Fruit fly (Drosophila melanogaster) whole organism, embryonic: ENCODE measurements around the gene CG15717.

Source experiments
- Adf1 ChIP-seq: fragments of 200-800 bp; sonication (Bioruptor generic); IDR thresholded peaks from 2 replicates; pipeline ENCODE4 v1.3.6; 2022; ENCODE audit warnings: missing biosample characterization, missing genetic modification characterization
- Asciz ChIP-seq: fragments of 200-800 bp; sonication (Bioruptor generic); optimal IDR thresholded peaks from 2 replicates; lab custom pipeline; 2017; ENCODE audit warnings: missing biosample characterization, mild to moderate bottlenecking, missing genetic modification characterization, missing genetic modification reagents
- Atf6 ChIP-seq: fragments of 200-800 bp; sonication (Bioruptor generic); IDR thresholded peaks from 2 replicates; pipeline ENCODE4 v1.3.6; 2022; ENCODE audit warnings: missing biosample characterization, missing genetic modification characterization
- B-H2 ChIP-seq: fragments of 200-800 bp; sonication (Bioruptor generic); optimal IDR thresholded peaks from 2 replicates; lab custom pipeline; 2018; ENCODE audit warnings: missing biosample characterization, mild to moderate bottlenecking, missing genetic modification characterization
- CG10431 ChIP-seq: fragments of 200-800 bp; sonication (Bioruptor generic); optimal IDR thresholded peaks from 3 replicates; lab custom pipeline; 2018; ENCODE audit warnings: missing biosample characterization, mild to moderate bottlenecking, missing genetic modification characterization
- CG11695 ChIP-seq: fragments of 200-800 bp; sonication (Bioruptor generic); IDR thresholded peaks from 3 replicates; pipeline ENCODE4 v1.3.6; 2022; ENCODE audit warnings: missing biosample characterization, missing genetic modification characterization
- CG12299 ChIP-seq: fragments of 200-800 bp; sonication (Bioruptor generic); optimal IDR thresholded peaks from 2 replicates; lab custom pipeline; 2018; ENCODE audit warnings: missing biosample characterization, mild to moderate bottlenecking, missing genetic modification characterization
- CG15073 ChIP-seq: fragments of 200-800 bp; sonication (Bioruptor generic); optimal IDR thresholded peaks from 2 replicates; lab custom pipeline; 2016; ENCODE audit warnings: missing biosample characterization, missing genetic modification characterization
- CG17361 ChIP-seq: fragments of 200-800 bp; sonication (Bioruptor generic); IDR thresholded peaks from 3 replicates; pipeline ENCODE4 v1.3.6; 2022; ENCODE audit warnings: missing biosample characterization, missing genetic modification characterization
- CG17802 ChIP-seq: fragments of 200-800 bp; sonication (Bioruptor generic); optimal IDR thresholded peaks from 2 replicates; lab custom pipeline; 2018; ENCODE audit warnings: missing biosample characterization, mild to moderate bottlenecking, missing genetic modification characterization, moderate library complexity
- CG18011 ChIP-seq: fragments of 200-800 bp; sonication (Bioruptor generic); optimal IDR thresholded peaks from 2 replicates; lab custom pipeline; 2017; ENCODE audit warnings: missing biosample characterization, missing genetic modification characterization, mild to moderate bottlenecking, moderate library complexity, missing genotype
- CG1832 ChIP-seq: fragments of 200-800 bp; sonication (Bioruptor generic); optimal IDR thresholded peaks from 2 replicates; lab custom pipeline; 2017; ENCODE audit warnings: missing biosample characterization, mild to moderate bottlenecking, missing genetic modification characterization, inconsistent platforms
- CG31441 ChIP-seq: fragments of 200-800 bp; sonication (Bioruptor generic); IDR thresholded peaks from 2 replicates; pipeline ENCODE4 v1.3.6; 2022; ENCODE audit warnings: missing biosample characterization, missing genetic modification characterization
- CG3726 ChIP-seq: fragments of 200-800 bp; sonication (Bioruptor generic); IDR thresholded peaks from 3 replicates; pipeline ENCODE4, ENCODE4 v1.3.6; 2022; ENCODE audit warnings: missing biosample characterization, missing genetic modification characterization
- CG3995 ChIP-seq: fragments of 200-800 bp; sonication (Bioruptor generic); optimal IDR thresholded peaks from 3 replicates; lab custom pipeline; 2016; ENCODE audit warnings: missing biosample characterization, missing genetic modification characterization
- CG4707 ChIP-seq: fragments of 200-800 bp; sonication (Bioruptor generic); optimal IDR thresholded peaks from 2 replicates; lab custom pipeline; 2018; ENCODE audit warnings: missing biosample characterization, mild to moderate bottlenecking, missing genetic modification characterization, moderate library complexity
- CG6254 ChIP-seq: fragments of 200-800 bp; sonication (Bioruptor generic); optimal IDR thresholded peaks from 3 replicates; lab custom pipeline; 2017; ENCODE audit warnings: mild to moderate bottlenecking, missing biosample characterization, missing genetic modification reagents, missing genetic modification characterization
- CG6272 ChIP-seq: fragments of 200-800 bp; sonication (Bioruptor generic); IDR thresholded peaks from 2 replicates; pipeline ENCODE4 v1.3.6; 2022; ENCODE audit warnings: missing biosample characterization, missing genetic modification characterization
- CG6765 ChIP-seq: fragments of 200-800 bp; sonication (Bioruptor generic); optimal IDR thresholded peaks from 3 replicates; lab custom pipeline; 2017; ENCODE audit warnings: missing biosample characterization, mild to moderate bottlenecking, missing genetic modification characterization
- Chrac-16 ChIP-seq: fragments of 200-800 bp; sonication (Bioruptor generic); optimal IDR thresholded peaks from 3 replicates; lab custom pipeline; 2016; ENCODE audit warnings: missing biosample characterization, missing genetic modification characterization
- Dip2 ChIP-seq: fragments of 200-800 bp; sonication (Bioruptor generic); IDR thresholded peaks from 2 replicates; pipeline ENCODE4 v1.3.6; 2022; ENCODE audit warnings: missing biosample characterization, missing genetic modification characterization
- Mrtf ChIP-seq: fragments of 200-800 bp; sonication (Bioruptor generic); IDR thresholded peaks from 3 replicates; pipeline ENCODE4 v1.3.6; 2022; ENCODE audit warnings: missing biosample characterization, missing genetic modification characterization
- Sry-δ ChIP-seq: fragments of 200-800 bp; sonication (Bioruptor generic); optimal IDR thresholded peaks from 2 replicates; lab custom pipeline; 2016; ENCODE audit warnings: missing biosample characterization, missing genetic modification characterization
- ase ChIP-seq: fragments of 200-800 bp; sonication (Bioruptor generic); IDR thresholded peaks from 3 replicates; pipeline ENCODE4 v1.3.6; 2022; ENCODE audit warnings: missing biosample characterization, missing genetic modification characterization
- bowl ChIP-seq: fragments of 200-800 bp; sonication (Bioruptor generic); IDR thresholded peaks from 2 replicates; pipeline ENCODE4 v1.3.6; 2022; ENCODE audit warnings: missing biosample characterization, missing genetic modification characterization
- caup ChIP-seq: fragments of 200-800 bp; sonication (Bioruptor generic); optimal IDR thresholded peaks from 3 replicates; lab custom pipeline; 2017; ENCODE audit warnings: missing biosample characterization, mild to moderate bottlenecking, missing genetic modification characterization, moderate library complexity; ENCODE audit not compliant: severe bottlenecking
- corto ChIP-seq: fragments of 200-800 bp; sonication (Bioruptor generic); optimal IDR thresholded peaks from 2 replicates; lab custom pipeline; 2016; ENCODE audit warnings: missing biosample characterization, mild to moderate bottlenecking, missing genetic modification characterization, moderate library complexity
- crp ChIP-seq, 2 experiments: fragments of 200-800 bp; sonication (Bioruptor generic); optimal IDR thresholded peaks; 2 replicates in 1 of 2; 3 replicates in 1 of 2; lab custom pipeline; 2017; ENCODE audit warnings: missing biosample characterization in 2 of 2, missing genetic modification characterization in 2 of 2, mild to moderate bottlenecking in 1 of 2, moderate library complexity in 1 of 2
- danr ChIP-seq: fragments of 200-800 bp; sonication (Bioruptor generic); IDR thresholded peaks from 2 replicates; pipeline ENCODE4 v1.3.6; 2022; ENCODE audit warnings: missing biosample characterization, missing genetic modification characterization
- fd102C ChIP-seq: fragments of 200-800 bp; sonication (Bioruptor generic); optimal IDR thresholded peaks from 2 replicates; lab custom pipeline; 2018; ENCODE audit warnings: missing biosample characterization, mild to moderate bottlenecking, missing genetic modification characterization, moderate library complexity
- fru ChIP-seq: fragments of >200 bp; optimal IDR thresholded peaks from 2 replicates; lab custom pipeline; 2017
- gcm2 ChIP-seq: fragments of 200-800 bp; sonication (Bioruptor generic); optimal IDR thresholded peaks from 2 replicates; lab custom pipeline; 2016; ENCODE audit warnings: missing biosample characterization, missing genetic modification characterization
- gro ChIP-seq: fragments of 200-800 bp; sonication (Bioruptor generic); optimal IDR thresholded peaks from 2 replicates; lab custom pipeline; 2016; ENCODE audit warnings: missing biosample characterization, missing genetic modification characterization
- hkb ChIP-seq, 2 experiments: fragments of 200-800 bp in 1 of 2; fragments of >200 bp in 1 of 2; sonication (Bioruptor generic) in 1 of 2; IDR thresholded peaks in 1 of 2; optimal IDR thresholded peaks in 1 of 2; 2 replicates each; pipeline versions ENCODE4 v1.3.6 to Lab custom; 2017 to 2022; ENCODE audit warnings: missing biosample characterization in 1 of 2, missing genetic modification characterization in 1 of 2
- insv ChIP-seq, 2 experiments: fragments of 200-800 bp; sonication (Bioruptor generic); optimal IDR thresholded peaks; 3 replicates each; lab custom pipeline; 2016 to 2018; ENCODE audit warnings: missing biosample characterization in 2 of 2, missing genetic modification characterization in 2 of 2
- lmd ChIP-seq: fragments of 200-800 bp; sonication (Bioruptor generic); IDR thresholded peaks from 2 replicates; pipeline ENCODE4 v1.3.6; 2022; ENCODE audit warnings: missing biosample characterization, missing genetic modification characterization
- nau ChIP-seq: fragments of 200-800 bp; sonication (Bioruptor generic); optimal IDR thresholded peaks from 3 replicates; lab custom pipeline; 2017; ENCODE audit warnings: missing biosample characterization, mild to moderate bottlenecking, missing genetic modification characterization, missing genetic modification reagents
- nerfin-1 ChIP-seq: fragments of 200-800 bp; sonication (Bioruptor generic); optimal IDR thresholded peaks from 3 replicates; lab custom pipeline; 2019; ENCODE audit warnings: missing biosample characterization, mild to moderate bottlenecking, missing genetic modification characterization, moderate library complexity
- p53 ChIP-seq: fragments of 200-800 bp; sonication (Bioruptor generic); optimal IDR thresholded peaks from 2 replicates; lab custom pipeline; 2016; ENCODE audit warnings: missing biosample characterization, missing genetic modification characterization
- prd ChIP-seq, 3 experiments: fragments of >200 bp in 2 of 3; fragments of 200-800 bp in 1 of 3; sonication (Bioruptor generic) in 1 of 3; optimal IDR thresholded peaks in 2 of 3; IDR thresholded peaks in 1 of 3; 2 replicates in 2 of 3; 3 replicates in 1 of 3; pipeline versions ENCODE4 v1.3.6 to Lab custom; 2017 to 2022; ENCODE audit warnings: missing biosample characterization in 1 of 3, missing genetic modification characterization in 1 of 3
- psq ChIP-seq: fragments of 200-800 bp; sonication (Bioruptor generic); optimal IDR thresholded peaks from 2 replicates; lab custom pipeline; 2017; ENCODE audit warnings: missing biosample characterization, missing genetic modification characterization
- pum ChIP-seq: fragments of 200-800 bp; sonication (Bioruptor generic); optimal IDR thresholded peaks from 2 replicates; lab custom pipeline; 2016; ENCODE audit warnings: missing biosample characterization, missing genetic modification characterization
- rib ChIP-seq: fragments of 200-800 bp; sonication (Bioruptor generic); IDR thresholded peaks from 2 replicates; pipeline ENCODE4 v1.3.6; 2022; ENCODE audit warnings: missing biosample characterization, missing genetic modification characterization
- sd ChIP-seq: fragments of 200-800 bp; sonication (Bioruptor generic); optimal IDR thresholded peaks from 3 replicates; lab custom pipeline; 2018; ENCODE audit warnings: missing biosample characterization, mild to moderate bottlenecking, missing genetic modification characterization, moderate library complexity
- tll ChIP-seq, 2 experiments: fragments of 200-800 bp in 1 of 2; fragments of >200 bp in 1 of 2; sonication (Bioruptor generic) in 1 of 2; optimal IDR thresholded peaks; 2 replicates each; lab custom pipeline; 2017 to 2019; ENCODE audit warnings: missing biosample characterization in 2 of 2, missing genetic modification characterization in 2 of 2, mild to moderate bottlenecking in 1 of 2, moderate library complexity in 1 of 2
- toy ChIP-seq: fragments of 200-800 bp; sonication (Bioruptor generic); IDR thresholded peaks from 2 replicates; pipeline ENCODE4 v1.3.6; 2022; ENCODE audit warnings: missing biosample characterization, missing genetic modification characterization
- ttk ChIP-seq: fragments of 200-800 bp; sonication (Bioruptor generic); IDR thresholded peaks from 2 replicates; pipeline ENCODE4 v2.1.2; 2022; ENCODE audit warnings: missing biosample characterization, missing genetic modification characterization
- wor ChIP-seq: fragments of 200-800 bp; sonication (Bioruptor generic); IDR thresholded peaks from 2 replicates; pipeline ENCODE4 v1.3.6; 2022; ENCODE audit warnings: missing biosample characterization, missing genetic modification characterization
- z ChIP-seq: fragments of 200-800 bp; sonication (Bioruptor generic); IDR thresholded peaks from 3 replicates; pipeline ENCODE4 v1.3.6; 2022; ENCODE audit warnings: missing biosample characterization, missing genetic modification characterization
- zen ChIP-seq: fragments of 200-800 bp; sonication (Bioruptor generic); optimal IDR thresholded peaks from 3 replicates; lab custom pipeline; 2018; ENCODE audit warnings: missing biosample characterization, mild to moderate bottlenecking, missing genetic modification characterization, moderate library complexity

Gene CG15717

DNA sequence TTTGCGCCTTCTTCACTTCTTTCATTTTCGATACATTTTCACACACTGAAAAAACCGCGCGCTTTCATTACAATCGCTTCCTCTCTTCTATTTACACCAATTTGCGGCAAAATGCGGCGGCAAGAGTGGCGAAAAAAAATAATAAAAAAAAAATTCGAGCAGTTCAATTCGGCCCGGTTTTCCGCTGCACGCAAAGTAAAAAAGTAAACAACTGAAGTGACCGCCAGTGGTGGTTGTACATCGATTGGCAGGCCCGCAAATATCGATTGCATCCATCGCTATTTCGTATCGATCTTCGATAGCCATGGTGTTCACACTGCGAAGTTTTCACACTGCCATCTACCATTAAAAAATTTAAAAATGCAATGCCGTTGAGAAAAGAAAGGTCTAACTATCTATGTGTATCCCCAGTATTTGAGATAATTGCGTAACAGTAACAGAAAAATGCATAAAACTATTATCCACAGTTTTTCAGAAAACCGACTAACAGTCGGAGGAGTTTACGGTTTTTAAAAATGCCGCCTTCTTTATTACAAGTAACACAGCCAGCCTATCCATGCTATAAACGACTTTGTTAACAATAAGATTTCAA, 16.4 kb upstream of the CG15717 start, which contains the start of gene Chpf (continued):
- no peak for TF ChIP-seq CG15073
- TF ChIP-seq psq = no peak
- no peak for TF ChIP-seq danr (GFP tag; lab: Robert Waterston, UW)
- TF ChIP-seq gcm2 (GFP tag; lab: Kevin White, UChicago) = no peak
- no peak for TF ChIP-seq hkb (optimal IDR thresholded peaks at IDR 0.05; lab: Kevin White, UChicago)
- TF ChIP-seq hkb (GFP tag; IDR thresholded peaks at IDR 0.05; lab: Robert Waterston, UW) = no peak
- peak; percentile 36 for TF ChIP-seq CG17802 (tag; lab: Kevin White, UChicago)
- TF ChIP-seq wor (GFP tag; lab: Robert Waterston, UW) = no peak
- TF ChIP-seq fd102C (GFP tag; lab: Kevin White, UChicago) = no peak
- TF ChIP-seq Dip2 (GFP tag; lab: Robert Waterston, UW) = no peak
- TF ChIP-seq z (GFP tag; lab: Robert Waterston, UW) = no peak
- TF ChIP-seq CG12299 = no peak
- TF ChIP-seq CG18011 = no peak
- TF ChIP-seq caup (GFP tag; lab: Kevin White, UChicago) = no peak
- no peak for TF ChIP-seq pum (GFP tag; lab: Kevin White, UChicago)
- TF ChIP-seq CG4707 (GFP tag; lab: Kevin White, UChicago) = no peak
- TF ChIP-seq CG6254 (GFP tag; lab: Kevin White, UChicago) = no peak
- TF ChIP-seq bowl (GFP tag; lab: Robert Waterston, UW) = no peak
- TF ChIP-seq Atf6 (GFP tag; lab: Robert Waterston, UW) = no peak
- TF ChIP-seq CG17361 = peak; percentile 41; the same call in 1 of the 3 replicates
- no peak for TF ChIP-seq tll (GFP tag; optimal IDR thresholded peaks at IDR 0.05; lab: Kevin White, UChicago)
- no peak for TF ChIP-seq prd (optimal IDR thresholded peaks at IDR 0.05; lab: Kevin White, UChicago)
- peak; percentile 38; the same call in 1 of the 3 replicates for TF ChIP-seq prd (GFP tag; IDR thresholded peaks at IDR 0.05; lab: Robert Waterston, UW)
- TF ChIP-seq nerfin-1 (tag; lab: Kevin White, UChicago) = no peak
- TF ChIP-seq ase (GFP tag; lab: Robert Waterston, UW) = peak; percentile 17; the same call in 1 of the 3 replicates
- TF ChIP-seq lmd (GFP tag; lab: Robert Waterston, UW) = no peak
- no peak for TF ChIP-seq CG3995
- TF ChIP-seq B-H2 = no peak
- no peak for TF ChIP-seq sd
- no peak for TF ChIP-seq Adf1
- TF ChIP-seq ttk (GFP tag; lab: Robert Waterston, UW) = no peak
- no peak for TF ChIP-seq gro
- TF ChIP-seq corto = no peak
- no peak for TF ChIP-seq CG11695 (GFP tag; lab: Robert Waterston, UW)
- no peak for TF ChIP-seq insv (GFP tag; optimal IDR thresholded peaks at IDR 0.05; lab: Kevin White, UChicago)
- no peak for TF ChIP-seq CG3726 (GFP tag; lab: Robert Waterston, UW)
- no peak for TF ChIP-seq fru (lab: Kevin White, UChicago)
- TF ChIP-seq toy (GFP tag; lab: Robert Waterston, UW) = no peak
- no peak for TF ChIP-seq CG6272
- no peak for TF ChIP-seq CG31441
- no peak for TF ChIP-seq p53 (GFP tag; lab: Kevin White, UChicago)
- TF ChIP-seq CG1832 (GFP tag; lab: Kevin White, UChicago) = no peak
- no peak for TF ChIP-seq nau (GFP tag; lab: Kevin White, UChicago)
- TF ChIP-seq rib (GFP tag; lab: Robert Waterston, UW) = no peak
- TF ChIP-seq Mrtf (GFP tag; lab: Robert Waterston, UW) = no peak
- TF ChIP-seq zen (tag; lab: Kevin White, UChicago) = no peak
- TF ChIP-seq Sry-δ (GFP tag; lab: Kevin White, UChicago) = peak; percentile 91
- no peak for TF ChIP-seq CG10431 (GFP tag; lab: Kevin White, UChicago)
- TF ChIP-seq CG6765 = no peak
- no peak for TF ChIP-seq crp (GFP tag; optimal IDR thresholded peaks at IDR 0.05; lab: Kevin White, UChicago)
- no peak for TF ChIP-seq Asciz
- TF ChIP-seq Chrac-16 (GFP tag; lab: Kevin White, UChicago) = no peak
